Worm (Caenorhabditis elegans) whole organism, L1 larva: Measurements from ENCODE around the gene F44D12.10.

ENCODE experiments used
- C04F5.9 ChIP-seq: sonication (generic microtip); optimal IDR thresholded peaks from 2 replicates; lab custom pipeline; 2016; ENCODE audit warnings: missing genetic modification characterization, missing compliant biosample characterization
- C34B4.2 ChIP-seq: sonication (generic microtip); optimal IDR thresholded peaks from 2 replicates; lab custom pipeline; 2017; ENCODE audit warnings: mild to moderate bottlenecking, missing genetic modification characterization, missing compliant biosample characterization
- alr-1 ChIP-seq: fragments of 200-800 bp; sonication (Bioruptor generic); optimal IDR thresholded peaks from 2 replicates; lab custom pipeline; 2018; ENCODE audit warnings: borderline replicate concordance, mild to moderate bottlenecking, missing genetic modification characterization, missing compliant biosample characterization
- ceh-88 ChIP-seq: fragments of 200-800 bp; sonication (Bioruptor generic); IDR thresholded peaks from 2 replicates; pipeline ENCODE4 v1.3.6; 2022; ENCODE audit warnings: missing genetic modification characterization, missing compliant biosample characterization
- ceh-90 ChIP-seq: sonication (generic microtip); optimal IDR thresholded peaks from 2 replicates; lab custom pipeline; 2016; ENCODE audit warnings: missing genetic modification characterization, missing compliant biosample characterization
- ces-1 ChIP-seq: fragments of 150-350 bp; optimal IDR thresholded peaks from 2 replicates; lab custom pipeline; 2014; ENCODE audit warnings: missing biosample characterization, missing genetic modification reagents, missing genetic modification characterization
- dpl-1 ChIP-seq, 3 experiments: fragments of 150-350 bp in 2 of 3; sonication (generic microtip) in 1 of 3; optimal IDR thresholded peaks; 2 replicates each; lab custom pipeline; 2014 to 2017; ENCODE audit warnings: missing biosample characterization in 3 of 3, missing genetic modification characterization in 3 of 3, missing genetic modification reagents in 3 of 3
- efl-1 ChIP-seq, 4 experiments: fragments of 150-350 bp; optimal IDR thresholded peaks in 3 of 4; peaks in 1 of 4; 1 replicate in 1 of 4; 2 replicates in 3 of 4; lab custom pipeline; 2014; ENCODE audit warnings: missing biosample characterization in 2 of 4, missing genetic modification characterization in 2 of 4, missing genetic modification reagents in 2 of 4
- efl-3 ChIP-seq: fragments of 200-800 bp; sonication (Bioruptor generic); optimal IDR thresholded peaks from 2 replicates; lab custom pipeline; 2018; ENCODE audit warnings: mild to moderate bottlenecking, missing genetic modification characterization, missing compliant biosample characterization
- elt-2 ChIP-seq: sonication (generic microtip); optimal IDR thresholded peaks from 2 replicates; lab custom pipeline; 2016; ENCODE audit warnings: missing genetic modification characterization, mild to moderate bottlenecking, inconsistent platforms, missing compliant biosample characterization, missing genetic modification reagents
- elt-3 ChIP-seq, 6 experiments: fragments of 150-350 bp in 1 of 6; sonication (generic microtip); optimal IDR thresholded peaks; 2 replicates each; lab custom pipeline; 2017 to 2018; ENCODE audit warnings: missing biosample characterization in 6 of 6, missing genetic modification characterization in 6 of 6, inconsistent platforms in 1 of 6
- ets-5 ChIP-seq: fragments of 200-800 bp; sonication (Bioruptor generic); IDR thresholded peaks from 2 replicates; pipeline ENCODE4 v1.3.6; 2022; ENCODE audit warnings: missing genetic modification characterization, missing compliant biosample characterization
- fkh-4 ChIP-seq: sonication (generic microtip); optimal IDR thresholded peaks from 2 replicates; lab custom pipeline; 2016; ENCODE audit warnings: missing compliant biosample characterization, missing genetic modification characterization, borderline replicate concordance
- fkh-8 ChIP-seq: sonication (generic microtip); optimal IDR thresholded peaks from 2 replicates; lab custom pipeline; 2016; ENCODE audit warnings: mild to moderate bottlenecking, missing genetic modification characterization, missing compliant biosample characterization
- grh-1 ChIP-seq: fragments of 200-800 bp; sonication (Bioruptor generic); IDR thresholded peaks from 2 replicates; pipeline ENCODE4 v1.3.6; 2022; ENCODE audit warnings: missing genetic modification reagents, missing genetic modification characterization, missing compliant biosample characterization
- hlh-17 ChIP-seq: fragments of 200-800 bp; sonication (Bioruptor generic); optimal IDR thresholded peaks from 2 replicates; lab custom pipeline; 2018; ENCODE audit warnings: missing genetic modification characterization, mild to moderate bottlenecking, missing compliant biosample characterization, moderate library complexity, borderline replicate concordance
- hpl-2 ChIP-seq: fragments of 150-350 bp; optimal IDR thresholded peaks from 2 replicates; lab custom pipeline; 2014; ENCODE audit warnings: missing biosample characterization, missing genetic modification reagents, missing genetic modification characterization
- irx-1 ChIP-seq: sonication (generic microtip); optimal IDR thresholded peaks from 2 replicates; lab custom pipeline; 2016; ENCODE audit warnings: missing genetic modification characterization, missing compliant biosample characterization
- lin-39 ChIP-seq: fragments of 150-350 bp; optimal IDR thresholded peaks from 2 replicates; lab custom pipeline; 2014; ENCODE audit warnings: missing biosample characterization, missing genetic modification reagents, missing genetic modification characterization
- mdl-1 ChIP-seq, 2 experiments: fragments of 150-350 bp; optimal IDR thresholded peaks; 2 replicates each; lab custom pipeline; 2014 to 2017; ENCODE audit warnings: missing biosample characterization in 2 of 2, missing genetic modification characterization in 2 of 2, inconsistent platforms in 1 of 2
- mef-2 ChIP-seq: fragments of 150-350 bp; optimal IDR thresholded peaks from 2 replicates; lab custom pipeline; 2014; ENCODE audit warnings: missing biosample characterization, missing genetic modification characterization
- nhr-12 ChIP-seq: sonication (generic microtip); optimal IDR thresholded peaks from 2 replicates; lab custom pipeline; 2017; ENCODE audit warnings: missing biosample characterization, missing genetic modification characterization
- nhr-20 ChIP-seq: sonication (generic microtip); optimal IDR thresholded peaks from 2 replicates; lab custom pipeline; 2016; ENCODE audit warnings: mild to moderate bottlenecking, missing genetic modification characterization, missing compliant biosample characterization
- nhr-47 ChIP-seq: sonication (generic microtip); optimal IDR thresholded peaks from 2 replicates; lab custom pipeline; 2016; ENCODE audit warnings: mild to moderate bottlenecking, missing genetic modification characterization, moderate library complexity, missing compliant biosample characterization
- nhr-71 ChIP-seq: sonication (generic microtip); optimal IDR thresholded peaks from 2 replicates; lab custom pipeline; 2016; ENCODE audit warnings: mild to moderate bottlenecking, missing genetic modification characterization, moderate library complexity, missing compliant biosample characterization
- nhr-77 ChIP-seq: fragments of 150-350 bp; optimal IDR thresholded peaks from 2 replicates; lab custom pipeline; 2014; ENCODE audit warnings: missing biosample characterization, missing genetic modification characterization
- nhr-84 ChIP-seq: sonication (generic microtip); optimal IDR thresholded peaks from 2 replicates; lab custom pipeline; 2017; ENCODE audit warnings: missing biosample characterization, missing genetic modification characterization
- nhr-85 ChIP-seq: sonication (generic microtip); peaks from one replicate; lab custom pipeline; 2016; ENCODE audit warnings: missing genetic modification characterization, inconsistent platforms, missing compliant biosample characterization
- nhr-90 ChIP-seq: sonication (generic microtip); optimal IDR thresholded peaks from 2 replicates; lab custom pipeline; 2016; ENCODE audit warnings: mild to moderate bottlenecking, missing genetic modification characterization, missing compliant biosample characterization; ENCODE audit not compliant: poor library complexity
- pax-3 ChIP-seq: fragments of 200-800 bp; sonication (Bioruptor generic); optimal IDR thresholded peaks from 2 replicates; lab custom pipeline; 2018; ENCODE audit warnings: mild to moderate bottlenecking, missing genetic modification characterization, moderate library complexity, missing compliant biosample characterization
- pqm-1 ChIP-seq: sonication (generic microtip); optimal IDR thresholded peaks from 3 replicates; lab custom pipeline; 2017; ENCODE audit warnings: missing biosample characterization, missing genetic modification characterization
- swsn-7 ChIP-seq: sonication (generic microtip); optimal IDR thresholded peaks from 2 replicates; lab custom pipeline; 2016; ENCODE audit warnings: missing genetic modification characterization, missing compliant biosample characterization
- tlp-1 ChIP-seq: fragments of 150-350 bp; optimal IDR thresholded peaks from 2 replicates; lab custom pipeline; 2014; ENCODE audit warnings: missing biosample characterization, missing genetic modification characterization
- unc-62 ChIP-seq: fragments of 150-350 bp; optimal IDR thresholded peaks from 2 replicates; lab custom pipeline; 2014; ENCODE audit warnings: missing biosample characterization, missing genetic modification reagents, missing genetic modification characterization
- unc-86 ChIP-seq: sonication (generic microtip); optimal IDR thresholded peaks from 2 replicates; lab custom pipeline; 2016; ENCODE audit warnings: missing genetic modification characterization, missing compliant biosample characterization
- xbp-1 ChIP-seq: sonication (generic microtip); optimal IDR thresholded peaks from 2 replicates; lab custom pipeline; 2016; ENCODE audit warnings: missing genetic modification characterization, missing compliant biosample characterization
- zip-4 ChIP-seq: fragments of 200-800 bp; sonication (Bioruptor generic); optimal IDR thresholded peaks from 2 replicates; lab custom pipeline; 2018; ENCODE audit warnings: mild to moderate bottlenecking, missing genetic modification characterization, moderate library complexity, missing compliant biosample characterization
- ztf-4 ChIP-seq: fragments of 150-350 bp; optimal IDR thresholded peaks from 2 replicates; lab custom pipeline; 2014; ENCODE audit warnings: missing biosample characterization, missing genetic modification characterization

Gene F44D12.10

ce11 chrIV:10060795-10061194 lies 23.9 kb upstream of the F44D12.10 start:
- TF ChIP-seq elt-2 (tag; lab: Kevin White, UChicago) (peak; percentile 53), nhr-84 (tag; lab: Kevin White, UChicago) (no peak)

- no peak for TF ChIP-seq mdl-1 (tag; optimal IDR thresholded peaks at IDR 0.05; lab: Kevin White, UChicago)
- TF ChIP-seq nhr-20 (tag; lab: Kevin White, UChicago) = peak; percentile 10
- no peak for TF ChIP-seq efl-1 (optimal IDR thresholded peaks at IDR 0.05; lab: Kevin White, UChicago)
- TF ChIP-seq efl-1 (GFP tag; optimal IDR thresholded peaks at IDR 0.05 in 1 of 2; lab: Kevin White, UChicago) = peak in 1 of 2 experiments; percentile 38
- TF ChIP-seq tlp-1 (tag; lab: Kevin White, UChicago) = peak; percentile 70
- peak; percentile 3 for TF ChIP-seq nhr-90 (tag; lab: Kevin White, UChicago)
- peak; percentile 31 for TF ChIP-seq nhr-71 (tag; lab: Kevin White, UChicago)
- peak; percentile 98 for TF ChIP-seq elt-2 (tag; lab: Kevin White, UChicago)
- no peak for TF ChIP-seq nhr-47
- no peak for TF ChIP-seq nhr-77 (tag; lab: Kevin White, UChicago)
- no peak for TF ChIP-seq ces-1 (GFP tag; lab: Kevin White, UChicago)
These were observed 22.3 kb upstream of the F44D12.10 start for ce11 chrIV:10059175-10059574.

ce11 chrIV:10056138-10056537 lies 19.3 kb upstream of the F44D12.10 start, which contains the start of gene T04B2.7:
TSS of gene T04B2.7 (minus strand) at chrIV:10056238.
- TF ChIP-seq nhr-90 (tag; lab: Kevin White, UChicago) = no peak
- no peak for TF ChIP-seq xbp-1 (tag; lab: Kevin White, UChicago)
- no peak for TF ChIP-seq efl-1 (optimal IDR thresholded peaks at IDR 0.05; lab: Kevin White, UChicago)
- TF ChIP-seq efl-1 (GFP tag; optimal IDR thresholded peaks at IDR 0.05 in 1 of 2; lab: Kevin White, UChicago) = no peak
- no peak for TF ChIP-seq nhr-12 (tag; lab: Kevin White, UChicago)
- TF ChIP-seq zip-4 (GFP tag; lab: Kevin White, UChicago) = no peak
- TF ChIP-seq ztf-4 (tag; lab: Kevin White, UChicago) = no peak
- TF ChIP-seq efl-3 (GFP tag; lab: Kevin White, UChicago) = no peak
- TF ChIP-seq elt-3 (tag; optimal IDR thresholded peaks at IDR 0.05; lab: Kevin White, UChicago) = no peak
- no peak for TF ChIP-seq grh-1 (GFP tag; lab: Robert Waterston, UW)
- no peak for TF ChIP-seq tlp-1 (tag; lab: Kevin White, UChicago)
- TF ChIP-seq ets-5 (GFP tag; lab: Robert Waterston, UW) = no peak
- no peak for TF ChIP-seq C34B4.2 (tag; lab: Kevin White, UChicago)
- TF ChIP-seq C04F5.9 (tag; lab: Kevin White, UChicago) = no peak
- no peak for TF ChIP-seq swsn-7 (tag; lab: Kevin White, UChicago)
- no peak for TF ChIP-seq unc-86 (tag; lab: Kevin White, UChicago)
- no peak for TF ChIP-seq dpl-1 (GFP tag; optimal IDR thresholded peaks at IDR 0.05; lab: Kevin White, UChicago)
- no peak for TF ChIP-seq fkh-8
- TF ChIP-seq hlh-17 (GFP tag; lab: Kevin White, UChicago) = no peak

- TF ChIP-seq nhr-20 (tag; lab: Kevin White, UChicago) (no peak), hpl-2 (GFP tag; lab: Kevin White, UChicago) (no peak), mef-2 (tag; lab: Kevin White, UChicago) (no peak), elt-2 (tag; lab: Kevin White, UChicago) (no peak), nhr-90 (tag; lab: Kevin White, UChicago) (no peak), nhr-12 (tag; lab: Kevin White, UChicago) (no peak), pqm-1 (tag; lab: Kevin White, UChicago) (no peak), lin-39 (no peak), ceh-88 (GFP tag; lab: Robert Waterston, UW) (no peak), nhr-85 (tag; lab: Kevin White, UChicago) (no peak), pax-3 (no peak), irx-1 (tag; lab: Kevin White, UChicago) (no peak), unc-62 (GFP tag; lab: Kevin White, UChicago) (no peak), ets-5 (GFP tag; lab: Robert Waterston, UW) (no peak), ceh-90 (tag; lab: Kevin White, UChicago) (no peak), fkh-4 (no peak), alr-1 (no peak), nhr-84 (tag; lab: Kevin White, UChicago) (no peak)
These were observed 16.7 kb upstream of the F44D12.10 start, which contains the start of gene srv-12 for ce11 chrIV:10053550-10053949. TSS of gene srv-12 (minus strand) at chrIV:10053650.
